Worm (Caenorhabditis elegans): ENCODE measurements around the gene C25H3.16.

DNA sequence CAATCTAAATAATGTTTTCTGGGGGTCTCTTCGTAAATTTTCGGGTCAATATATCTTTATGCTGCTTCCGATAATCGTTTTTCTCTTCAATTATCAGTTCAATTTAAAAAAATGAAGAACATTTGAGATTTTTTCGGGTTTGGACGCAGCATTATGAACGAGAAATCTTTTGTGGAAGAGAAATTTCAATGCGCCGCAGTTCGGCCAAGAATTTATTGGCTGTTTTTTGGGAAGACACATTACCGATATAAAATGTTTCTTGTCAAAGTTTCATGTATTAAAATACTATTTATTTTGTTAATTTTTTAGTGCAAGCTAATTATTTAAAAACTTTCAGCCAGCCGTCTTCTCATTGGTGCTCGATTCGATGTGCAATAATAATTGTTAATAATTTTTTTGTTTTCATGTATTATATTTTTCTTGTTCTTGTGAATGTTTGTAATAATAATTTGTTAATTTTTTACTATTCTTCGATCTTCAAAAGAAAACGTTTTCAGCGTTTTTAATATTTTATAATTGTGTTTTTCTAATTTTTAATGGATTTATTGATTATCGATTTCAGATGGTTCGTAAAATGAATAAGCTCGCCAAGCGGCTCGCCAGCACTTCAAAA is 49.8 kb downstream of the C25H3.16 start, which contains the start of the genes C18A3.10 and C18A3.3:
- TF ChIP-seq nhr-11 (tag; optimal IDR thresholded peaks at IDR 0.05) (no peak), nhr-237 (tag; optimal IDR thresholded peaks at IDR 0.05) (no peak), sox-4 (tag; optimal IDR thresholded peaks at IDR 0.05) (no peak), jun-1 (tag; optimal IDR thresholded peaks at IDR 0.05) (no peak)

Data from whole organism, L1 larva.